Worm (Caenorhabditis elegans): ENCODE measurements around the gene Y46G5A.39.

DNA sequence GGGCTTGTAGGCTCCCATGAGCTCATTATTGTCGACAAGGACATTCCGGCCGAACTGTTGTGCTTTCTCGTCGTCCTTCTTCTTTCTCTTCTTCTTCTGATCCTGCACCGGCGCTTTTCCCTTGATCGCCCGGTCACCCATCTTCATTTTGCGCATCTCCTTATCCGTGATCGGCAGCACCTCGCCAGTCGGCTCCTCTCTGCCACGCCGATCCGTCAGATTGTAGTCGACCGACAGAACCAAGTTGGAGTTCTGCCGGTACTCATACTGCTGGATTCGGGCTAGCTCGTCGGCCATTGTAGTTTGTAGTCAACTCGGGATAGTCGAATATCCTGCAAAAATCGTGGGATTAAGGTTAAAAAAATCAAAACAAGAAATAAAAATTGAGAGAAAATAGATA is 17.0 kb downstream of the Y46G5A.39 start, which contains the start of gene snrp-200:
- TF ChIP-seq ets-7 (tag; optimal IDR thresholded peaks at IDR 0.05) (no peak), ceh-36 (tag; optimal IDR thresholded peaks at IDR 0.05) (no peak), ceh-13 (GFP tag; optimal IDR thresholded peaks at IDR 0.05) (no peak)
